Fruit fly (Drosophila melanogaster) whole organism: ENCODE measurements around the gene Fam92.

Source experiments
- CG8478 ChIP-seq: fragments of >200 bp; optimal IDR thresholded peaks from 2 replicates; lab custom pipeline; 2018; ENCODE audit warnings: inconsistent platforms
- Dll ChIP-seq: fragments of >200 bp; optimal IDR thresholded peaks from 2 replicates; lab custom pipeline; 2017
- EcR ChIP-seq, 2 experiments: fragments of >200 bp; optimal IDR thresholded peaks; 2 replicates each; lab custom pipeline; 2017; ENCODE audit warnings: missing biosample characterization in 2 of 2, missing genetic modification characterization in 2 of 2, missing genetic modification reagents in 2 of 2
- pan ChIP-seq: fragments of >200 bp; optimal IDR thresholded peaks from 2 replicates; lab custom pipeline; 2017
- psq ChIP-seq: fragments of >200 bp; optimal IDR thresholded peaks from 2 replicates; lab custom pipeline; 2017
- usp ChIP-seq: fragments of >200 bp; optimal IDR thresholded peaks from 2 replicates; lab custom pipeline; 2017; ENCODE audit warnings: missing biosample characterization, missing genetic modification characterization, mixed read lengths

The Fam92 gene

dm6 chr2L:12459191-12459590 is 34.5 kb downstream of the Fam92 start:
- TF ChIP-seq Dll (no peak), CG8478 (lab: Kevin White, UChicago) (no peak), psq (lab: Kevin White, UChicago) (no peak), pan (lab: Kevin White, UChicago) (no peak), EcR (GFP tag; optimal IDR thresholded peaks at IDR 0.05; lab: Kevin White, UChicago) (no peak), usp (no peak)

DNA sequence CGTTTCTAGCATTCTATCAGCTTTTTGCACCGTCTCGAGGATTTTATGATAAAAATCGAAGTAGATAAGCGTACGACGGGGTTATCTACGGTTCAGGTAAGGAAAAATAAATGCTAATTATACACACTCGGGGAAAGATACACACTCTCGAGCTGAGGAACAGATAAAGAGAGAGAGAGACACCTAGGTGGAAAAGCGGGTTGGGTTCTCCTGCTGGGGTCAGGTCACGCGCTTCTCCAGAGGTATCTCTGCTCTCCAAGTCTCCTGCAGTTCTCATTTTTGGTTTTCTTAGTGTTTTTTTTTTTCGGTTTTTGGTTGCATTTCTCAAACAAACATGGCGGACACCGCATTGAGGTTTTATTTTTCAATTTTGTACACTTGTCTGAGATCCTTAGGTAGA is 35.1 kb downstream of the Fam92 start:
- TF ChIP-seq usp (no peak), EcR (GFP tag; optimal IDR thresholded peaks at IDR 0.05; lab: Kevin White, UChicago) (no peak), Dll (no peak), psq (lab: Kevin White, UChicago) (no peak), CG8478 (lab: Kevin White, UChicago) (no peak), pan (lab: Kevin White, UChicago) (no peak)

DNA sequence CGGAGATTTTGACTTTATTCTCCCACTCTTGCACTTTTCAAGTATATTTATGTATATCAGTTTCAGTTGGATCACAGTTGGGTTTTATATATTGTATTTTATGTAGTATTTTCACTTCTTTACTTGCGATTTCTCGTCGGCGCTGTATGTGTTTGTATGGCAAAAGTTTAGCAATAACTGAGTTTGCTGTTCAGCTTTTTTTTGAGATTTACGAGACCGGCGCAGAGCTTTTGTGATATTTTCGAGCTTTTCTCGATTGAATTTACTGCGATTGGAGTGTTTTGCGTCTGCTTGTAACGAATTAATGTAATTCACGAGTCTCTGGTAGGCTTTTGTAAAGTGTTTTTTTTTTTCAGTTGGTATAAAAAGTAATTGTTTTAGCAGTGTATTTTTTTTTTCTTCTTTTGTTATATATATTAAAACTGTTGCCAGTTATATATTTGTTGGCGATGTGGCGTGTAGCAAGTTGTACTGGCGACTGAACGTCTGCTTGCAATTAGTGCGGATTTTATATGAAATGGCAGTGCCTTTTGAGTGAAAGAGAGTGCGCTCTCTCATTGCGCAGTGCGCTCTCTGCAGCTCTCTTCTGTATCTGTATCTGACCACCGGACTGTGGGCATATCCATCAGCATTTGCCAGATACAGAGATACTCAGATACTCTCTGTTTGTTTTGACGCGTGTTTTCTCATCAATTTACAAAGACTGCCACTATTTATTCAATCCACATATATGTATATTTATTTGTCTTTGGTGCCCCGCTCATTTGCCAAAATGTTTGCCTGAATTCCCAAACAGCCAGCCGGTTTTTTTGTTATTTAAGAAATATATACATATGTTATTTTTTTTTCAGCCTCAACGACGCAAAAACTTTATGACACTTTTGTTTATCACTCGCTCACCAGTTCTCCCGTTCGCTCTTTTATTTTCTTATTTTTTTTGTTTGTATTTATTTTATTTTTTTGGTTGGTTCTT is 36.3 kb downstream of the Fam92 start:
- TF ChIP-seq psq (lab: Kevin White, UChicago), result no peak
- no peak for TF ChIP-seq CG8478 (lab: Kevin White, UChicago)
- no peak for TF ChIP-seq EcR (GFP tag; optimal IDR thresholded peaks at IDR 0.05; lab: Kevin White, UChicago)
- TF ChIP-seq pan (lab: Kevin White, UChicago), result no peak

DNA sequence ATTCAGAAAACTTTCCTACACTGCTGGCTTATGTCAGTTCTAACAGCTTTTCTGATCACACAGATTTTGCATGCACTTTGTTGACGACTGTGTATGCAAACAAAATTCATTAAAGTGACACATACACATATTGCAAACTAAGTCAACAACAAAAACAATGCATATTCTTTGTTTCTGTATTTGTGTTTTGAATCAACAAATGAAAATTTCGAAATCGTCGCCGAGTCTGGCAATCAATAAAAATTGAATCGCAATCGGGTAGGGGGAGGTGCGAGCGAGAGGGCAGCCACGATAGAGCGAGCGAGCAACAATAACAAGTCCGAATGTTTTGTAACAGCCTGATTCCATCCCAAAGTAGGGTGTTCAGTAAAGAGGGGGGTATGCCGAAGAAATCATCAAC is 38.3 kb downstream of the Fam92 start:
- TF ChIP-seq EcR (GFP tag; optimal IDR thresholded peaks at IDR 0.05; lab: Kevin White, UChicago), result no peak
- TF ChIP-seq psq (lab: Kevin White, UChicago), result no peak
- no peak for TF ChIP-seq pan (lab: Kevin White, UChicago)
- no peak for TF ChIP-seq Dll
- no peak for TF ChIP-seq usp
- no peak for TF ChIP-seq CG8478 (lab: Kevin White, UChicago)

DNA sequence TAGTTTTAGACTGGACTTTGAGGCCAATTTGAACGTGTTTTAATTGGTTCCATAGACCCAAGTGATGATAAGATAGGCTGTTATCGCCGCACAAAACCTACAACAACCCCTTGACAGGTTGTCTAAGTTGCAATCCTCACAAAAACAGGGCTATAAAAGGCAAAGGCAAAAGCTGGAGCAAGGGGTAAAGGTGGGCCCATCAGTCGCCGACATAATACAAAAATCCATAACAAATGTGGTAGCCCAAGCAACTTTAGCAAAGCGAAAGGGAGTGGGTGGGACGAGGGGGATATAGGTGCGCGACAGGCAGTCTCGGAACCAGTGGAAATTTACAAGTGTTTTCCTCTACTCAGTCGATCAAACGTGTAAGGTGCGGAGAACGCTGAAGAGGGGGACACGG is 39.4 kb downstream of the Fam92 start:
- TF ChIP-seq CG8478 (lab: Kevin White, UChicago), result no peak
- no peak for TF ChIP-seq psq (lab: Kevin White, UChicago)
- no peak for TF ChIP-seq EcR (GFP tag; optimal IDR thresholded peaks at IDR 0.05; lab: Kevin White, UChicago)
- TF ChIP-seq pan (lab: Kevin White, UChicago), result no peak
- no peak for TF ChIP-seq Dll
- TF ChIP-seq usp, result no peak

- TF ChIP-seq usp (no peak), psq (lab: Kevin White, UChicago) (no peak), CG8478 (lab: Kevin White, UChicago) (no peak), EcR (GFP tag; optimal IDR thresholded peaks at IDR 0.05; lab: Kevin White, UChicago) (no peak), Dll (no peak), pan (lab: Kevin White, UChicago) (no peak)
These were observed 40.7 kb downstream of the Fam92 start for dm6 chr2L:12465164-12466011.

DNA sequence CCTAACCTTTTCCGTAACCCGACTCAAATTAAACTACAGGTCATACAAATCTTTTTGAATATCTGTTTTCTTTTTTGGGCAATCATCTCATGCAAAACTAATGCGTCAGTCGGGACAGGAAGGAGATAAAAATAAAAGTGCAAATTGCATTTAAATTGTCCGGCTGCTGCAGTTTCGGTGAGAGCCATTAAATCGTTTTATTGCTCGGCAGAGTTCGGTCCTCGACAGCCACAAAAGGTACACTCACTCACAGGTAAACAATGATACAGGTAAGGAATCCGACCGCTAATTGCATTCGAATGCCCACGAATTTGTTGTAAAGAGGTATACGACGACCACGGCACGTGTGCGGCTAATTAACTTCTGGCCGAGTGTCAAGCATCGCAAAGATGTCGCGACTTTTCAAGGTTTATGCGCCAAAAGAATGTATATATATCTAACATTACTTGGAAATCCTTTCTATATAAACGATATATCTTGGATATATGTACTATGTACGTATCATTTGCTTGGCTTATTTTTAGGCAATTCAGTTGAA is 41.9 kb downstream of the Fam92 start:
- no peak for TF ChIP-seq psq (lab: Kevin White, UChicago)
- TF ChIP-seq EcR (GFP tag; optimal IDR thresholded peaks at IDR 0.05; lab: Kevin White, UChicago), result no peak
- TF ChIP-seq pan (lab: Kevin White, UChicago), result no peak
- no peak for TF ChIP-seq Dll
- no peak for TF ChIP-seq usp
- no peak for TF ChIP-seq CG8478 (lab: Kevin White, UChicago)

DNA sequence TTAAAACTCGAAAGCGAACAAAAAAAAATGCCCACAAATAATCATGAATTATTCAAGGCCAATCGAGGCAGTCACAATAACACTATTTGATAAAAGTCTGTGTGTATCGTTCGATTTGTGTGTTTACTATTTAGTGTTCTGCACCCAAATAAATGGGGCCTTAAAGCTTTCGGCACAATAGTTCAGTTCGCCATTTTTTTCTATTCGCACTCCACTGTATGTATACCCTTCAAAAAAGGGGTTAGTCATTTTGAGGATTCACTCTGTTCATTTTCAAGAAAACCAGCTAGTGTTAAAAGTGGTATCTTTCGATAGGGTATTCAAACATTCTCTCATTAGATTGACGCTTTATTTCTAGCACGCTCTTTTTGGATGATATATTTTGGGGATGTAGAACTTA is 43.0 kb downstream of the Fam92 start:
- no peak for TF ChIP-seq usp
- TF ChIP-seq Dll, result no peak
- no peak for TF ChIP-seq CG8478 (lab: Kevin White, UChicago)
- no peak for TF ChIP-seq psq (lab: Kevin White, UChicago)
- no peak for TF ChIP-seq EcR (GFP tag; optimal IDR thresholded peaks at IDR 0.05; lab: Kevin White, UChicago)
- TF ChIP-seq pan (lab: Kevin White, UChicago), result no peak

- TF ChIP-seq Dll (no peak), usp (no peak)
These were observed 44.1 kb downstream of the Fam92 start for dm6 chr2L:12468813-12469212.

dm6 chr2L:12469235-12469634 is 44.5 kb downstream of the Fam92 start:
- TF ChIP-seq usp (no peak), CG8478 (lab: Kevin White, UChicago) (no peak), psq (lab: Kevin White, UChicago) (no peak), EcR (GFP tag; optimal IDR thresholded peaks at IDR 0.05; lab: Kevin White, UChicago) (no peak), Dll (no peak), pan (lab: Kevin White, UChicago) (no peak)

- TF ChIP-seq psq (lab: Kevin White, UChicago), result no peak
- no peak for TF ChIP-seq CG8478 (lab: Kevin White, UChicago)
- no peak for TF ChIP-seq Dll
These were observed 47.2 kb downstream of the Fam92 start for dm6 chr2L:12471937-12472336.

dm6 chr2L:12472988-12473387 is 48.3 kb downstream of the Fam92 start:
- TF ChIP-seq psq (lab: Kevin White, UChicago), result no peak
- no peak for TF ChIP-seq pan (lab: Kevin White, UChicago)
- TF ChIP-seq Dll, result no peak
- TF ChIP-seq CG8478 (lab: Kevin White, UChicago), result no peak
- no peak for TF ChIP-seq EcR (GFP tag; optimal IDR thresholded peaks at IDR 0.05; lab: Kevin White, UChicago)
- no peak for TF ChIP-seq usp
